Worm (Caenorhabditis elegans): ENCODE measurements around the gene Y67D8B.5.

Gene Y67D8B.5

ce11 chrIV:3199041-3199440 lies 3.1 kb upstream of the Y67D8B.5 start:
- no peak for TF ChIP-seq C34F6.9 (tag; optimal IDR thresholded peaks at IDR 0.05)
- TF ChIP-seq gmeb-1 (tag; optimal IDR thresholded peaks at IDR 0.05), result no peak
- no peak for TF ChIP-seq elt-1 (tag; optimal IDR thresholded peaks at IDR 0.05)
- TF ChIP-seq alr-1 (tag; optimal IDR thresholded peaks at IDR 0.05), result no peak
- TF ChIP-seq sma-3 (GFP tag; optimal IDR thresholded peaks at IDR 0.05), result no peak
- no peak for TF ChIP-seq ceh-82 (tag; optimal IDR thresholded peaks at IDR 0.05)

ce11 chrIV:3211929-3212328 lies 9.8 kb downstream of the Y67D8B.5 start:
- TF ChIP-seq ceh-82 (tag; optimal IDR thresholded peaks at IDR 0.05) (no peak), lin-13 (GFP tag; optimal IDR thresholded peaks at IDR 0.05) (no peak), lin-11 (tag; optimal IDR thresholded peaks at IDR 0.05) (no peak), nhr-77 (tag; optimal IDR thresholded peaks at IDR 0.05) (no peak), blmp-1 (tag; optimal IDR thresholded peaks at IDR 0.05; ENCODE audit: insufficient read depth) (no peak), skn-1 (tag; optimal IDR thresholded peaks at IDR 0.05) (no peak), nhr-25 (tag; optimal IDR thresholded peaks at IDR 0.05) (no peak), crh-2 (tag; optimal IDR thresholded peaks at IDR 0.05) (no peak), C34F6.9 (tag; optimal IDR thresholded peaks at IDR 0.05) (no peak), ZK546.5 (tag; optimal IDR thresholded peaks at IDR 0.05) (no peak), dmd-4 (tag; optimal IDR thresholded peaks at IDR 0.05) (no peak), gmeb-1 (tag; optimal IDR thresholded peaks at IDR 0.05) (no peak), unc-55 (GFP tag; optimal IDR thresholded peaks at IDR 0.05) (no peak), F13H6.1 (tag; optimal IDR thresholded peaks at IDR 0.05) (no peak), nhr-10 (tag; optimal IDR thresholded peaks at IDR 0.05) (no peak), zag-1 (tag; optimal IDR thresholded peaks at IDR 0.05) (no peak), unc-62 (GFP tag; optimal IDR thresholded peaks at IDR 0.05) (no peak)

- TF ChIP-seq lsy-2 (tag; optimal IDR thresholded peaks at IDR 0.05), result peak in 1 of 2 experiments; percentile 71
- TF ChIP-seq fos-1 (tag; optimal IDR thresholded peaks at IDR 0.05), result peak; percentile 41
- TF ChIP-seq nhr-129 (tag; optimal IDR thresholded peaks at IDR 0.05), result peak; percentile 44
- peak; percentile 90 for TF ChIP-seq gmeb-1 (tag; optimal IDR thresholded peaks at IDR 0.05)
- no peak for TF ChIP-seq ztf-11 (tag; optimal IDR thresholded peaks at IDR 0.05)
- TF ChIP-seq nhr-237 (tag; optimal IDR thresholded peaks at IDR 0.05), result no peak
- peak; percentile 64 for TF ChIP-seq lin-13 (GFP tag; optimal IDR thresholded peaks at IDR 0.05)
- peak; percentile 29 for TF ChIP-seq sma-3 (GFP tag; optimal IDR thresholded peaks at IDR 0.05)
- peak; percentile 16 for TF ChIP-seq crh-2 (tag; optimal IDR thresholded peaks at IDR 0.05)
- TF ChIP-seq R02D3.7 (tag; optimal IDR thresholded peaks at IDR 0.05), result no peak
- peak; percentile 61 for TF ChIP-seq unc-55 (GFP tag; optimal IDR thresholded peaks at IDR 0.05)
- TF ChIP-seq sma-9 (GFP tag; optimal IDR thresholded peaks at IDR 0.05), result peak; percentile 27
- TF ChIP-seq sma-9 (tag; optimal IDR thresholded peaks at IDR 0.05), result no peak
- peak; percentile 5 for TF ChIP-seq nhr-25 (tag; optimal IDR thresholded peaks at IDR 0.05)
- no peak for TF ChIP-seq nhr-23 (tag; optimal IDR thresholded peaks at IDR 0.05)
- peak; percentile 23 for TF ChIP-seq lin-11 (tag; optimal IDR thresholded peaks at IDR 0.05)
- TF ChIP-seq C34F6.9 (tag; optimal IDR thresholded peaks at IDR 0.05), result peak; percentile 64
- no peak for TF ChIP-seq peb-1 (tag; optimal IDR thresholded peaks at IDR 0.05)
Observed at ce11 chrIV:3213426-3213825, 11.3 kb downstream of the Y67D8B.5 start, which contains the start of gene slmp-1. TSS of gene slmp-1 (plus strand) at chrIV:3213760.

ce11 chrIV:3221158-3221557 lies 19.0 kb downstream of the Y67D8B.5 start:
- TF ChIP-seq C34F6.9 (tag; optimal IDR thresholded peaks at IDR 0.05) (no peak), ceh-16 (tag; optimal IDR thresholded peaks at IDR 0.05) (no peak), lin-39 (tag; optimal IDR thresholded peaks at IDR 0.05) (no peak), Y55F3AM.14 (GFP tag; optimal IDR thresholded peaks at IDR 0.05) (no peak), sma-3 (GFP tag; optimal IDR thresholded peaks at IDR 0.05) (no peak), nhr-129 (tag; optimal IDR thresholded peaks at IDR 0.05) (no peak), nhr-12 (tag; optimal IDR thresholded peaks at IDR 0.05) (no peak), ZK546.5 (tag; optimal IDR thresholded peaks at IDR 0.05) (no peak)

- no peak for TF ChIP-seq lsy-2 (tag; optimal IDR thresholded peaks at IDR 0.05)
- TF ChIP-seq nhr-129 (tag; optimal IDR thresholded peaks at IDR 0.05), result no peak
- no peak for TF ChIP-seq F13H6.1 (tag; optimal IDR thresholded peaks at IDR 0.05)
Observed at ce11 chrIV:3222140-3222539, 20.0 kb downstream of the Y67D8B.5 start, which contains the start of gene Y67D8A.2. TSS of gene Y67D8A.2 (plus strand) at chrIV:3222440.

Data from whole organism, L2 larva.